Fruit fly (Drosophila melanogaster): ENCODE results near the gene sens-2.

Gene sens-2

DNA sequence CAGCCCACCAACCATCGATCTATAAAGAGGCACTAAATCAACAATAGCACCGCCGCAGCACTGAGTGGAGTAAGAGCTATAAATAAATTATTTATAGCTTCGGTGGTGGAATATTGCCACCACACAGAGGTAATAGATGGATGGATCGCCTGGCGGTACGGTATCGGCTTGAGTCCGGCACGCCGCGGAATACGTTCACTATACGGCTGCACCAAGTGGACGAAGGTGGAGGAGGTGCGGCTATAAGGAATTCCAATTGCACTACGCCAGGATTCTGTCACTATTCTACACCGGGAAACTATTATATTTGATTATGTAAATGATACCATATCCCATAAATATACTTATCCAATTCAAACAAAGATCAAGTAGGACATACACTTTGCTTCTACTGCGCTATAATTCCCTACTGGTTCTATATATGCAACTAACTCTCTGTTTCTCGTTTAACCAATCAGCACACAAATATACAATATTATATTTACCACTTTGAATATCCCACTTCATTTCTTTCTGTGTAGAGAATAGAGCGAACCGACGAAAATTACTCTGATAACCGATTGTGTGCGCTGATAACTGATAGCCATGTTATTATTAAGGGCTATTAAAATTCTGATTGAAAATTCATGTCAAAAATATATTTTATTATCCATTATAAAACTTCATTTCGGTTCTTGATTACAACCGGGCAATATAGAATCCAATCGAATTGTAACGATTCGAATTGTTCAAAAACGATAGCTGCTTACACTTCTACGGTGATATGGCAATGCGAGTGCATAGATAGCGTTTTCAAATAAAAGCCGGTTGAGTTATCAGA lies 2.3 kb upstream of the sens-2 start (continued):
- TF ChIP-seq CG14860 (GFP tag; IDR thresholded peaks at IDR 0.05; ENCODE audit: partially characterized antibody) (no peak), chn (GFP tag; optimal IDR thresholded peaks at IDR 0.05) (peak; percentile 16), CG42726 (GFP tag; IDR thresholded peaks at IDR 0.05; ENCODE audit: partially characterized antibody) (no peak), pros (GFP tag; optimal IDR thresholded peaks at IDR 0.05) (no peak), dmrt11E (tag; optimal IDR thresholded peaks at IDR 0.05) (peak; percentile 67), oc (tag; optimal IDR thresholded peaks at IDR 0.05) (no peak), ase (GFP tag; IDR thresholded peaks at IDR 0.05) (no peak), Scr (GFP tag; IDR thresholded peaks at IDR 0.05; ENCODE audit: partially characterized antibody) (no peak), CG12299 (tag; optimal IDR thresholded peaks at IDR 0.05) (no peak), ftz-f1 (GFP tag; optimal IDR thresholded peaks at IDR 0.05) (no peak), CG4617 (GFP tag; optimal IDR thresholded peaks at IDR 0.05; ENCODE audit: borderline replicate concordance) (no peak), CG18476 (GFP tag; optimal IDR thresholded peaks at IDR 0.05) (peak; percentile 23), CG6254 (GFP tag; optimal IDR thresholded peaks at IDR 0.05) (peak; percentile 37), nau (GFP tag; optimal IDR thresholded peaks at IDR 0.05) (no peak), CG8281 (tag; optimal IDR thresholded peaks at IDR 0.05) (no peak), ara (GFP tag; IDR thresholded peaks at IDR 0.05) (no peak), Awh (GFP tag; IDR thresholded peaks at IDR 0.05) (no peak), CG4707 (GFP tag; optimal IDR thresholded peaks at IDR 0.05) (no peak), cato (GFP tag; optimal IDR thresholded peaks at IDR 0.05; ENCODE audit: borderline replicate concordance) (peak; percentile 27), CoRest (tag; optimal IDR thresholded peaks at IDR 0.05) (peak; percentile 67), CG4854 (GFP tag; optimal IDR thresholded peaks at IDR 0.05) (no peak), Lim3 (GFP tag; IDR thresholded peaks at IDR 0.05) (no peak), CG15696 (tag; optimal IDR thresholded peaks at IDR 0.05) (peak; percentile 26), Dad (GFP tag; optimal IDR thresholded peaks at IDR 0.05) (no peak), Hsf (GFP tag; optimal IDR thresholded peaks at IDR 0.05) (peak; percentile 21), Stat92E (GFP tag; optimal IDR thresholded peaks at IDR 0.05) (no peak), CG30431 (GFP tag; optimal IDR thresholded peaks at IDR 0.05) (no peak), CG13424 (tag; optimal IDR thresholded peaks at IDR 0.05) (peak; percentile 39), Dfd (GFP tag; optimal IDR thresholded peaks at IDR 0.05) (no peak), CG11696 (GFP tag; IDR thresholded peaks at IDR 0.05) (no peak), Meics (GFP tag; optimal IDR thresholded peaks at IDR 0.05) (peak; percentile 35), kni (GFP tag; optimal IDR thresholded peaks at IDR 0.05) (no peak), Hr51 (GFP tag; optimal IDR thresholded peaks at IDR 0.05) (peak in 1 of 2 experiments; percentile 43), CG7839 (tag; optimal IDR thresholded peaks at IDR 0.05) (peak; percentile 49), emc (GFP tag; optimal IDR thresholded peaks at IDR 0.05) (no peak), CG12155 (GFP tag; optimal IDR thresholded peaks at IDR 0.05) (peak; percentile 19), Oli (tag; optimal IDR thresholded peaks at IDR 0.05) (peak; percentile 36), tup (GFP tag; optimal IDR thresholded peaks at IDR 0.05) (no peak), Hmx (GFP tag; optimal IDR thresholded peaks at IDR 0.05) (no peak), CG9817 (tag; optimal IDR thresholded peaks at IDR 0.05) (peak; percentile 9), CG7271 (tag; optimal IDR thresholded peaks at IDR 0.05) (no peak), cg (GFP tag; optimal IDR thresholded peaks at IDR 0.05) (no peak), Mes4 (GFP tag; optimal IDR thresholded peaks at IDR 0.05) (no peak), lbe (GFP tag; optimal IDR thresholded peaks at IDR 0.05) (no peak), CG30403 (GFP tag; optimal IDR thresholded peaks at IDR 0.05) (peak; percentile 51), sens (GFP tag) (peak; percentile 90), CG15073 (GFP tag; optimal IDR thresholded peaks at IDR 0.05) (no peak), Sin3A (optimal IDR thresholded peaks at IDR 0.05) (no peak), Hr39 (optimal IDR thresholded peaks at IDR 0.05) (no peak)

All from whole organism, embryonic.